Worm (Caenorhabditis elegans) whole organism, L4/young adult: ENCODE data around the gene ptr-15.

Experiments
- W03F9.2 ChIP-seq: fragments of 150-350 bp; optimal IDR thresholded peaks from 2 replicates; lab custom pipeline; 2014; ENCODE audit warnings: missing biosample characterization, missing genetic modification characterization
- him-1 ChIP-seq: sonication (generic microtip); optimal IDR thresholded peaks from 2 replicates; lab custom pipeline; 2016; ENCODE audit warnings: missing genotype, missing genetic modification reagents, missing genetic modification characterization, missing compliant biosample characterization

DNA sequence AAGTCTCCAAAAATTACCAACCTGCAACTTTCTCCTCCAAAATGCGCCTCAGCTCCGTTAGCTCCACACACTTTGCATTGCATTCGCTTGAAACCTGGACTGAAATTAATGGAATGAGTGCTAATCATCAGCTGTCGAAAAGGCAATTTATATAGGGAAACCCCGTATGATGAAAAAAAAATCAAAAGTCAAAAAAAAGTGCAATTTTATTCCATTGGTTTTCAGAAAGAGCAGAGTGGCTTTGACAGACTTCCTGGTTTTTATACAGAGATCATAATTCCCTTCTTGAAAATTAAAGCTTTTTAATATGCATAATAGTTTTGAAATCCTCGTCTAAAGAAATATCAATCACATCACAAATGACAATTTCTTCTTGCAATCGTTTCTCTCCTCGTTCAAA lies 17.9 kb upstream of the ptr-15 start, which contains the start of gene nhr-139:
- TF ChIP-seq him-1 (tag; lab: Kevin White, UChicago) (no peak), W03F9.2 (tag; lab: Kevin White, UChicago) (no peak)
